Fruit fly (Drosophila melanogaster) whole organism, embryonic: ENCODE measurements around the gene Jhbp5.

Source experiments
- Ada2b ChIP-seq: fragments of 200-800 bp; sonication (Bioruptor generic); IDR thresholded peaks from 2 replicates; pipeline ENCODE4 v1.3.6; 2022; ENCODE audit warnings: missing biosample characterization, missing genetic modification characterization
- C15 ChIP-seq: fragments of 200-800 bp; sonication (Bioruptor generic); IDR thresholded peaks from 3 replicates; pipeline ENCODE4 v1.3.6; 2022; ENCODE audit warnings: missing biosample characterization, missing genetic modification characterization
- CG11247 ChIP-seq: fragments of 200-800 bp; sonication (Bioruptor generic); IDR thresholded peaks from 2 replicates; pipeline ENCODE4 v1.3.6; 2022; ENCODE audit warnings: missing biosample characterization, missing genetic modification characterization
- CG11560 ChIP-seq: fragments of 200-800 bp; sonication (Bioruptor generic); IDR thresholded peaks from 3 replicates; pipeline ENCODE4 v1.3.6; 2022; ENCODE audit warnings: missing biosample characterization, missing genetic modification characterization
- CG11696 ChIP-seq: fragments of 200-800 bp; sonication (Bioruptor generic); IDR thresholded peaks from 2 replicates; pipeline ENCODE4 v1.3.6; 2022; ENCODE audit warnings: missing biosample characterization, missing genetic modification characterization
- CG15601 ChIP-seq: fragments of 200-800 bp; sonication (Bioruptor generic); optimal IDR thresholded peaks from 3 replicates; lab custom pipeline; 2019; ENCODE audit warnings: missing biosample characterization, mild to moderate bottlenecking, missing genetic modification characterization, moderate library complexity
- CG1603 ChIP-seq: fragments of 200-800 bp; sonication (Bioruptor generic); optimal IDR thresholded peaks from 2 replicates; lab custom pipeline; 2019; ENCODE audit warnings: missing biosample characterization, mild to moderate bottlenecking, missing genetic modification characterization, moderate library complexity
- CG17829 ChIP-seq: fragments of 200-800 bp; optimal IDR thresholded peaks from 2 replicates; lab custom pipeline; 2019; ENCODE audit warnings: missing biosample characterization, mild to moderate bottlenecking, missing genetic modification characterization, moderate library complexity
- CG17912 ChIP-seq: fragments of 200-800 bp; sonication (Bioruptor generic); optimal IDR thresholded peaks from 2 replicates; lab custom pipeline; 2018; ENCODE audit warnings: missing biosample characterization, mild to moderate bottlenecking, missing genetic modification characterization
- CG18262 ChIP-seq: fragments of 200-800 bp; optimal IDR thresholded peaks from 3 replicates; lab custom pipeline; 2019; ENCODE audit warnings: missing biosample characterization, mild to moderate bottlenecking, missing genetic modification characterization, moderate library complexity
- CG32772 ChIP-seq: fragments of 200-800 bp; sonication (Bioruptor generic); IDR thresholded peaks from 2 replicates; pipeline ENCODE4 v1.3.6; 2022; ENCODE audit warnings: missing biosample characterization, missing genetic modification characterization
- CG4360 ChIP-seq: fragments of 200-800 bp; sonication (Bioruptor generic); IDR thresholded peaks from 2 replicates; pipeline ENCODE4 v1.3.6; 2022; ENCODE audit warnings: missing biosample characterization, missing genetic modification characterization
- CG4617 ChIP-seq: fragments of 200-800 bp; sonication (Bioruptor generic); optimal IDR thresholded peaks from 3 replicates; lab custom pipeline; 2016; ENCODE audit warnings: missing biosample characterization, missing genetic modification characterization, borderline replicate concordance
- CG4707 ChIP-seq: fragments of 200-800 bp; sonication (Bioruptor generic); optimal IDR thresholded peaks from 2 replicates; lab custom pipeline; 2018; ENCODE audit warnings: missing biosample characterization, mild to moderate bottlenecking, missing genetic modification characterization, moderate library complexity
- CG6272 ChIP-seq: fragments of 200-800 bp; sonication (Bioruptor generic); IDR thresholded peaks from 2 replicates; pipeline ENCODE4 v1.3.6; 2022; ENCODE audit warnings: missing biosample characterization, missing genetic modification characterization
- CHES-1-like ChIP-seq: fragments of 200-800 bp; sonication (Bioruptor generic); optimal IDR thresholded peaks from 2 replicates; lab custom pipeline; 2016; ENCODE audit warnings: missing biosample characterization, missing genetic modification characterization
- CkIIα-i1 ChIP-seq: fragments of 200-800 bp; sonication (Bioruptor generic); IDR thresholded peaks from 2 replicates; pipeline ENCODE4 v1.3.6; 2022; ENCODE audit warnings: missing biosample characterization, missing genetic modification characterization
- D ChIP-seq, 2 experiments: fragments of 200-800 bp in 1 of 2; fragments of >200 bp in 1 of 2; sonication (Bioruptor generic) in 1 of 2; optimal IDR thresholded peaks; 2 replicates in 1 of 2; 3 replicates in 1 of 2; lab custom pipeline; 2017; ENCODE audit warnings: mild to moderate bottlenecking in 1 of 2, missing biosample characterization in 1 of 2, missing genetic modification characterization in 1 of 2, missing genetic modification reagents in 1 of 2
- Dbx ChIP-seq: fragments of 200-800 bp; sonication (Bioruptor generic); IDR thresholded peaks from 3 replicates; pipeline ENCODE4 v1.3.6; 2022; ENCODE audit warnings: missing biosample characterization, missing genetic modification characterization
- Dfd ChIP-seq, 2 experiments: fragments of >200 bp; optimal IDR thresholded peaks; 2 replicates each; lab custom pipeline; 2017; ENCODE audit warnings: missing biosample characterization in 2 of 2, missing genetic modification characterization in 2 of 2
- E2f1 ChIP-seq: fragments of 200-800 bp; sonication (Bioruptor generic); IDR thresholded peaks from 2 replicates; pipeline ENCODE4 v1.3.6; 2022; ENCODE audit warnings: missing biosample characterization, missing genetic modification characterization
- ERR ChIP-seq: fragments of 200-800 bp; sonication (Bioruptor generic); optimal IDR thresholded peaks from 2 replicates; lab custom pipeline; 2016; ENCODE audit warnings: missing biosample characterization, missing genetic modification characterization
- Ets97D ChIP-seq: fragments of 200-800 bp; sonication (Bioruptor generic); optimal IDR thresholded peaks from 3 replicates; lab custom pipeline; 2016; ENCODE audit warnings: missing biosample characterization, missing genetic modification characterization
- Hr78 ChIP-seq, 2 experiments: fragments of 200-800 bp in 1 of 2; fragments of >200 bp in 1 of 2; sonication (Bioruptor generic) in 1 of 2; optimal IDR thresholded peaks; 2 replicates each; lab custom pipeline; 2017 to 2019; ENCODE audit warnings: missing biosample characterization in 2 of 2, missing genetic modification characterization in 2 of 2, mild to moderate bottlenecking in 1 of 2, moderate library complexity in 1 of 2
- NfI ChIP-seq: fragments of 200-800 bp; sonication (Bioruptor generic); optimal IDR thresholded peaks from 3 replicates; lab custom pipeline; 2018; ENCODE audit warnings: missing biosample characterization, mild to moderate bottlenecking, missing genetic modification characterization, moderate library complexity
- Sox100B ChIP-seq: fragments of 200-800 bp; sonication (Bioruptor generic); optimal IDR thresholded peaks from 3 replicates; lab custom pipeline; 2018; ENCODE audit warnings: missing biosample characterization, mild to moderate bottlenecking, missing genetic modification characterization
- Sox102F ChIP-seq: fragments of 200-800 bp; sonication (Bioruptor generic); optimal IDR thresholded peaks from 2 replicates; lab custom pipeline; 2018; ENCODE audit warnings: missing biosample characterization, mild to moderate bottlenecking, missing genetic modification characterization, moderate library complexity
- aop ChIP-seq: fragments of 200-800 bp; sonication (Bioruptor generic); IDR thresholded peaks from 2 replicates; pipeline ENCODE4 v1.3.6; 2022; ENCODE audit warnings: missing biosample characterization, missing genetic modification characterization
- caup ChIP-seq: fragments of 200-800 bp; sonication (Bioruptor generic); optimal IDR thresholded peaks from 3 replicates; lab custom pipeline; 2017; ENCODE audit warnings: missing biosample characterization, mild to moderate bottlenecking, missing genetic modification characterization, moderate library complexity; ENCODE audit not compliant: severe bottlenecking
- cg ChIP-seq: fragments of 200-800 bp; sonication (Bioruptor generic); optimal IDR thresholded peaks from 3 replicates; lab custom pipeline; 2019; ENCODE audit warnings: missing biosample characterization, mild to moderate bottlenecking, missing genetic modification characterization, moderate library complexity
- cwo ChIP-seq: fragments of 200-800 bp; sonication (Bioruptor generic); optimal IDR thresholded peaks from 3 replicates; lab custom pipeline; 2017; ENCODE audit warnings: missing biosample characterization, missing genetic modification characterization, mild to moderate bottlenecking, moderate library complexity, missing genetic modification reagents
- disco-r ChIP-seq: fragments of 200-800 bp; sonication (Bioruptor generic); optimal IDR thresholded peaks from 2 replicates; lab custom pipeline; 2016; ENCODE audit warnings: missing biosample characterization, missing genetic modification characterization
- gfzf ChIP-seq: fragments of 200-800 bp; sonication (Bioruptor generic); optimal IDR thresholded peaks from 2 replicates; lab custom pipeline; 2016; ENCODE audit warnings: missing biosample characterization, mild to moderate bottlenecking, missing genetic modification characterization, moderate library complexity
- gt ChIP-seq: fragments of 200-800 bp; sonication (Bioruptor generic); IDR thresholded peaks from 2 replicates; pipeline ENCODE4 v1.3.6; 2022; ENCODE audit warnings: missing biosample characterization, missing genetic modification characterization
- ham ChIP-seq: fragments of 200-800 bp; sonication (Bioruptor generic); IDR thresholded peaks from 2 replicates; pipeline ENCODE4 v1.3.6; 2022; ENCODE audit warnings: missing biosample characterization, missing genetic modification characterization
- hkb ChIP-seq, 2 experiments: fragments of 200-800 bp in 1 of 2; fragments of >200 bp in 1 of 2; sonication (Bioruptor generic) in 1 of 2; IDR thresholded peaks in 1 of 2; optimal IDR thresholded peaks in 1 of 2; 2 replicates each; pipeline versions ENCODE4 v1.3.6 to Lab custom; 2017 to 2022; ENCODE audit warnings: missing biosample characterization in 1 of 2, missing genetic modification characterization in 1 of 2
- ind ChIP-seq: fragments of 200-800 bp; sonication (Bioruptor generic); optimal IDR thresholded peaks from 3 replicates; lab custom pipeline; 2016; ENCODE audit warnings: missing biosample characterization, missing genetic modification characterization
- insv ChIP-seq, 2 experiments: fragments of 200-800 bp; sonication (Bioruptor generic); optimal IDR thresholded peaks; 3 replicates each; lab custom pipeline; 2016 to 2018; ENCODE audit warnings: missing biosample characterization in 2 of 2, missing genetic modification characterization in 2 of 2
- kah ChIP-seq: fragments of 200-800 bp; sonication (Bioruptor generic); optimal IDR thresholded peaks from 2 replicates; lab custom pipeline; 2018; ENCODE audit warnings: missing biosample characterization, mild to moderate bottlenecking, missing genetic modification characterization
- pan ChIP-seq, 4 experiments: fragments of >200 bp in 3 of 4; fragments of 200-800 bp in 1 of 4; sonication (Bioruptor generic) in 1 of 4; optimal IDR thresholded peaks in 3 of 4; IDR thresholded peaks in 1 of 4; 2 replicates each; pipeline versions ENCODE4 v1.3.6 to Lab custom; 2017 to 2022; ENCODE audit warnings: missing biosample characterization in 2 of 4, missing genetic modification characterization in 2 of 4, mixed read lengths in 1 of 4
- pb ChIP-seq: fragments of 200-800 bp; sonication (Bioruptor generic); optimal IDR thresholded peaks from 3 replicates; lab custom pipeline; 2016; ENCODE audit warnings: missing biosample characterization, missing genetic modification characterization
- pfk ChIP-seq: fragments of 200-800 bp; sonication (Bioruptor generic); optimal IDR thresholded peaks from 2 replicates; lab custom pipeline; 2018; ENCODE audit warnings: missing biosample characterization, mild to moderate bottlenecking, missing genetic modification characterization, moderate library complexity
- pita ChIP-seq: fragments of 200-800 bp; sonication (Bioruptor generic); optimal IDR thresholded peaks from 2 replicates; lab custom pipeline; 2017; ENCODE audit warnings: missing biosample characterization, mild to moderate bottlenecking, missing genetic modification characterization
- scrt ChIP-seq: fragments of 200-800 bp; sonication (Bioruptor generic); optimal IDR thresholded peaks from 2 replicates; lab custom pipeline; 2018; ENCODE audit warnings: missing biosample characterization, mild to moderate bottlenecking, missing genetic modification characterization, moderate library complexity
- sqz ChIP-seq: fragments of 200-800 bp; sonication (Bioruptor generic); optimal IDR thresholded peaks from 3 replicates; lab custom pipeline; 2018; ENCODE audit warnings: missing biosample characterization, mild to moderate bottlenecking, missing genetic modification characterization
- tgo ChIP-seq: fragments of 200-800 bp; sonication (Bioruptor generic); IDR thresholded peaks from 3 replicates; pipeline ENCODE4 v1.3.6; 2022; ENCODE audit warnings: missing biosample characterization, missing genetic modification characterization
- yki ChIP-seq: fragments of >200 bp; optimal IDR thresholded peaks from 3 replicates; lab custom pipeline; 2018
- zen2 ChIP-seq: fragments of 200-800 bp; sonication (Bioruptor generic); IDR thresholded peaks from 3 replicates; pipeline ENCODE4 v1.3.6; 2022; ENCODE audit warnings: missing biosample characterization, missing genetic modification characterization; ENCODE audit not compliant: partially characterized antibody

Jhbp5 gene

DNA sequence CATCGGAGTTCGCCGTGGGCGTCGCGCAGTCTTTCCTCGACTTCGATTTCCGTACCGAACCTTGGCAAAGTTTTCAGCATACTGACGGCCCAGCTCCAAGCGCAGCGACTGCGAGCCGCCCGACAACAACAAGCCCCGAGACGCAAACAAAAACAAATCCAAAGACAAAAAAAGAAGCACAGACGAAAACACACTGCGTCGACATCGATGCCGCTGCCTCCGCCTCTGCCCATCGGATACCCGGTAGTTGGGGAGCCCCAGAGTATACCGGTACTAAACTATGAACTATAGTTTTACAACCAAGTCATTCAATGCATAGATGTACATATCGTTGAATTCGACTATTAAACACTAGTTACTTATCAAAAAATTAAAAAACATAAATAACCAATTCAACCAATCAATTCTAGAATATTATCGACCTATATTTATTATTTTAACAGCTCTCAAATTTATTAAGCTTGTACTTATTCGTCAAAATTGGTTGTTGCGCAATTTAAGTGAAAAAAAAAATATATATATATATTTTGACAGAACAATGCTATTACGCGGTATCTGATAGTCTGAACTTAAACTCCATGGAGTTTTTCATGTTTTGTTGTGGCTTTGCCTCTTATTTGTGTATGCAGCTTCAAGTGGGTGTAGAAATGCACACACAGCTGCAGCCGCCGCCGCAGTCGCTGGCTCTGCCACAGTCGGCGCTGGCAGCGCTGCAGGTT is 48.2 kb upstream of the Jhbp5 start (continued):
- TF ChIP-seq Sox100B: peak; percentile 95
- 0 out of 2 replicates have a peak, but pooled peaks have one; percentile 57 for TF ChIP-seq CG32772
- TF ChIP-seq caup: peak; percentile 30
- TF ChIP-seq CG6272 (GFP tag; lab: Robert Waterston, UW): no peak
- no peak for TF ChIP-seq zen2
- TF ChIP-seq sqz (GFP tag; lab: Kevin White, UChicago): peak; percentile 72
- no peak for TF ChIP-seq hkb (optimal IDR thresholded peaks at IDR 0.05; lab: Kevin White, UChicago)
- peak; percentile 52; the same call in 1 of the 2 replicates for TF ChIP-seq hkb (GFP tag; IDR thresholded peaks at IDR 0.05; lab: Robert Waterston, UW)
- TF ChIP-seq E2f1 (GFP tag; lab: Robert Waterston, UW): peak; percentile 39; the same call in 1 of the 2 replicates
- no peak for TF ChIP-seq insv (GFP tag; optimal IDR thresholded peaks at IDR 0.05; lab: Kevin White, UChicago)
- no peak for TF ChIP-seq pita
- no peak for TF ChIP-seq CHES-1-like (GFP tag; lab: Kevin White, UChicago)
- no peak for TF ChIP-seq CG11696 (GFP tag; lab: Robert Waterston, UW)
- TF ChIP-seq yki (lab: Kevin White, UChicago): no peak
- TF ChIP-seq Dbx (GFP tag; lab: Robert Waterston, UW): no peak
- peak; percentile 56 for TF ChIP-seq tgo
- TF ChIP-seq gfzf (GFP tag; lab: Kevin White, UChicago): no peak
- no peak for TF ChIP-seq CkIIα-i1 (GFP tag; lab: Robert Waterston, UW)
- TF ChIP-seq CG1603 (tag; lab: Kevin White, UChicago): peak; percentile 47
- no peak for TF ChIP-seq Dfd (GFP tag; optimal IDR thresholded peaks at IDR 0.05; lab: Kevin White, UChicago)
- peak in 1 of 2 experiments; percentile 73 for TF ChIP-seq Hr78 (GFP tag; optimal IDR thresholded peaks at IDR 0.05; lab: Kevin White, UChicago)
- no peak for TF ChIP-seq pfk (GFP tag; lab: Kevin White, UChicago)
- no peak for TF ChIP-seq Ets97D
- no peak for TF ChIP-seq scrt (GFP tag; lab: Kevin White, UChicago)
- no peak for TF ChIP-seq D (optimal IDR thresholded peaks at IDR 0.05; lab: Kevin White, UChicago)
- peak; percentile 92 for TF ChIP-seq D (GFP tag; optimal IDR thresholded peaks at IDR 0.05; lab: Kevin White, UChicago)
- no peak for TF ChIP-seq aop
- TF ChIP-seq disco-r (GFP tag; lab: Kevin White, UChicago): no peak
- TF ChIP-seq pb (GFP tag; lab: Kevin White, UChicago): no peak
- TF ChIP-seq NfI (GFP tag; lab: Kevin White, UChicago): peak; percentile 46
- no peak for TF ChIP-seq CG11247 (GFP tag; lab: Robert Waterston, UW)
- TF ChIP-seq CG4707: peak; percentile 10
- TF ChIP-seq kah: peak; percentile 69
- TF ChIP-seq pan (optimal IDR thresholded peaks at IDR 0.05; lab: Kevin White, UChicago): peak in 1 of 2 experiments; percentile 59
- TF ChIP-seq pan (GFP tag; optimal IDR thresholded peaks at IDR 0.05 in 1 of 2, IDR thresholded peaks at IDR 0.05 in 1 of 2): no peak
- no peak for TF ChIP-seq ERR (GFP tag; lab: Kevin White, UChicago)
- peak; percentile 41 for TF ChIP-seq CG4617 (GFP tag; lab: Kevin White, UChicago)
- TF ChIP-seq gt (GFP tag; lab: Robert Waterston, UW): no peak
- peak; percentile 82 for TF ChIP-seq CG15601 (tag; lab: Kevin White, UChicago)
- TF ChIP-seq C15: no peak
- TF ChIP-seq Sox102F: peak; percentile 90
- no peak for TF ChIP-seq CG17912
- no peak for TF ChIP-seq ham
- peak; percentile 85 for TF ChIP-seq CG17829 (tag; lab: Kevin White, UChicago)
- peak; percentile 61 for TF ChIP-seq cwo (GFP tag; lab: Kevin White, UChicago)
- peak; percentile 82 for TF ChIP-seq CG4360 (GFP tag; lab: Robert Waterston, UW)
- TF ChIP-seq ind: peak; percentile 63
- TF ChIP-seq CG18262: peak; percentile 95
- TF ChIP-seq cg (GFP tag; lab: Kevin White, UChicago): peak; percentile 20
- TF ChIP-seq Ada2b (GFP tag; lab: Robert Waterston, UW): no peak; the same call in none of the 2 replicates
- no peak for TF ChIP-seq CG11560 (tag; lab: Robert Waterston, UW)
